Worm (Caenorhabditis elegans): ENCODE measurements around the gene thn-2.

The thn-2 gene

DNA sequence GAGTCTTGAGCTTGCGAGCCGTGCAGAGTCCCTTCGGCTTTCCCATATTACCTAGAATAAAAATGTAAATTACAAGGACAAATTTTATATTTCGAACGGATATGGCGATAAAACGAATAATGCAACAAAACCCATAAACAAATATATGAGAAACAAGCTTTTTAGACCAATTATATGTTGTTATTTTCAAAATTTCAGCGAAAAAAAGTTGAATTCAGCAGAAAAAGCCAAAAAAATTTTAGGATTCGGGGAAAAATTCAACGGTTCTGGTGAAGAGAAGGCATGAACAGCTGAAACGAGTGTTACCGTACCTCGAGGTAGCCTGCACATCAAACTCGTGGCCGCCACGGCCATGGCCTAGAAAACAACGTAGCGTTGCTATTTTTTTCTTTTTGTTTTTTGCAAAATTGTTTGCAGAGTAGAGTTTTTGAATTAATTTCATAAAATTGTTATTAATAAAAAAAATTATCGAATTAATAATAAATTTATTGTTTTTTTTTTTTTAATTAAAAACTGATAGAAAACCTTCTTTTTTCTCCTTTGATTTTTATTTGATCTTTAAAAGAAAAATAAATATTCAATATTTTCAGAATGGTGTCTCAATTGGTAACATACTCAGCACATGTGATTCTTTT, 8.2 kb downstream of the thn-2 start, which contains the start of the genes rps-23 and dpm-3 (continued):
- TF ChIP-seq K12H6.12 (tag; optimal IDR thresholded peaks at IDR 0.05) = peak; percentile 91
- TF ChIP-seq egrh-3 (GFP tag; IDR thresholded peaks at IDR 0.05) = peak; percentile 85
- no peak for TF ChIP-seq nhr-90 (tag; optimal IDR thresholded peaks at IDR 0.05)
- peak; percentile 81; the same call in 1 of the 2 replicates for TF ChIP-seq F39B2.1 (GFP tag; IDR thresholded peaks at IDR 0.05)
- TF ChIP-seq ztf-28 (GFP tag; IDR thresholded peaks at IDR 0.05) = peak; percentile 98
- TF ChIP-seq bed-2 (GFP tag; IDR thresholded peaks at IDR 0.05) = peak; percentile 96
- TF ChIP-seq F23B12.7 (tag; optimal IDR thresholded peaks at IDR 0.05; ENCODE audit: insufficient read depth) = peak; percentile 93
- TF ChIP-seq snpc-1.1 (tag; optimal IDR thresholded peaks at IDR 0.05; ENCODE audit: insufficient read depth) = peak; percentile 30
- TF ChIP-seq dpff-1 (tag; optimal IDR thresholded peaks at IDR 0.05) = no peak
- peak; percentile 61; the same call in 1 of the 2 replicates for TF ChIP-seq lin-26 (GFP tag; IDR thresholded peaks at IDR 0.05)
- peak; percentile 95 for TF ChIP-seq madf-6 (GFP tag; IDR thresholded peaks at IDR 0.05)
- 0 out of 2 replicates have a peak, but pooled peaks have one; percentile 62 for TF ChIP-seq nhr-120 (GFP tag; IDR thresholded peaks at IDR 0.05)
- TF ChIP-seq sea-2 (GFP tag; IDR thresholded peaks at IDR 0.05) = no peak
- TF ChIP-seq sptf-2 (GFP tag; optimal IDR thresholded peaks at IDR 0.05) = peak; percentile 40
- TF ChIP-seq Y79H2A.3 (GFP tag; conservative IDR thresholded peaks at IDR 0.05) = peak; percentile 89
- TF ChIP-seq hlh-26 (GFP tag; conservative IDR thresholded peaks at IDR 0.05) = no peak
- TF ChIP-seq athp-1 (tag; optimal IDR thresholded peaks at IDR 0.05) = peak; percentile 89
- TF ChIP-seq tbx-9 (tag; optimal IDR thresholded peaks at IDR 0.05; ENCODE audit: borderline replicate concordance) = no peak
- no peak for TF ChIP-seq nhr-27 (tag; optimal IDR thresholded peaks at IDR 0.05)
- TF ChIP-seq snpc-1.3 (tag; optimal IDR thresholded peaks at IDR 0.05; ENCODE audit: insufficient read depth) = peak; percentile 94
- TF ChIP-seq bed-1 (GFP tag; IDR thresholded peaks at IDR 0.05) = 0 out of 2 replicates have a peak, but pooled peaks have one; percentile 19
- no peak for TF ChIP-seq ceh-58 (GFP tag; IDR thresholded peaks at IDR 0.05)
- TF ChIP-seq B0019.2 (GFP tag; conservative IDR thresholded peaks at IDR 0.05) = peak; percentile 96
- peak; percentile 87 for TF ChIP-seq lir-1 (GFP tag; conservative IDR thresholded peaks at IDR 0.05)
- peak; percentile 97 for TF ChIP-seq let-526 (GFP tag; IDR thresholded peaks at IDR 0.05)
- peak; percentile 93 for TF ChIP-seq pha-4 (tag; optimal IDR thresholded peaks at IDR 0.05)
- TF ChIP-seq fkh-3 (tag; optimal IDR thresholded peaks at IDR 0.05) = no peak
- peak; percentile 88 for TF ChIP-seq K11D2.4 (GFP tag; IDR thresholded peaks at IDR 0.05)
- no peak for TF ChIP-seq ztf-3 (GFP tag; optimal IDR thresholded peaks at IDR 0.05)
- peak; percentile 96 for TF ChIP-seq ztf-25 (GFP tag; IDR thresholded peaks at IDR 0.05)
- TF ChIP-seq mes-4 (tag; optimal IDR thresholded peaks at IDR 0.05) = no peak
- TF ChIP-seq mcd-1 (GFP tag; IDR thresholded peaks at IDR 0.05) = peak; percentile 92
- TF ChIP-seq attf-6 (GFP tag; IDR thresholded peaks at IDR 0.05) = peak; percentile 86
- TF ChIP-seq tlf-1 (GFP tag; optimal IDR thresholded peaks at IDR 0.05) = peak; percentile 95
- peak; percentile 88 for TF ChIP-seq attf-3 (GFP tag; conservative IDR thresholded peaks at IDR 0.05)
- TF ChIP-seq F10E7.11 (tag; optimal IDR thresholded peaks at IDR 0.05) = no peak
- TF ChIP-seq dpl-1 (GFP tag; optimal IDR thresholded peaks at IDR 0.05) = peak; percentile 46
- no peak for TF ChIP-seq F37B4.10 (GFP tag; IDR thresholded peaks at IDR 0.05)
- TF ChIP-seq rcor-1 (GFP tag; IDR thresholded peaks at IDR 0.05) = peak; percentile 90
- TF ChIP-seq cebp-1 (GFP tag; IDR thresholded peaks at IDR 0.05) = peak; percentile 83
- TF ChIP-seq cebp-1 (tag; optimal IDR thresholded peaks at IDR 0.05) = peak; percentile 89
- peak; percentile 75 for TF ChIP-seq snpc-3.4 (tag; optimal IDR thresholded peaks at IDR 0.05)
- TF ChIP-seq madf-3 (GFP tag; IDR thresholded peaks at IDR 0.05) = peak; percentile 95
- TF ChIP-seq nhr-179 (tag; optimal IDR thresholded peaks at IDR 0.05) = no peak
- peak; percentile 58; the same call in 1 of the 2 replicates for TF ChIP-seq zfh-2 (GFP tag; conservative IDR thresholded peaks at IDR 0.05)
- peak; percentile 83 for TF ChIP-seq nhr-80 (tag; optimal IDR thresholded peaks at IDR 0.05)
- TF ChIP-seq F49E8.2 (tag; optimal IDR thresholded peaks at IDR 0.05; ENCODE audit: insufficient read depth) = peak; percentile 87
